Worm (Caenorhabditis elegans) whole organism, mixed stage, embryonic: ENCODE measurements around the gene nspe-3.

Source experiments
- ces-1 ChIP-seq: fragments of 150-350 bp; optimal IDR thresholded peaks from 2 replicates; lab custom pipeline; 2014; ENCODE audit warnings: missing biosample characterization, missing genetic modification reagents, missing genetic modification characterization
- drap-1 ChIP-seq: fragments of 200-800 bp; sonication (Bioruptor generic); optimal IDR thresholded peaks from 3 replicates; lab custom pipeline; 2018; ENCODE audit warnings: mild to moderate bottlenecking, missing genetic modification characterization, missing compliant biosample characterization
- elt-1 ChIP-seq: sonication (generic microtip); optimal IDR thresholded peaks from 2 replicates; lab custom pipeline; 2017; ENCODE audit warnings: missing genetic modification characterization, mild to moderate bottlenecking, missing compliant biosample characterization, antibody characterized with exemption, moderate library complexity, borderline replicate concordance; ENCODE audit not compliant: insufficient read depth
- elt-3 ChIP-seq: fragments of 150-350 bp; optimal IDR thresholded peaks from 2 replicates; lab custom pipeline; 2014; ENCODE audit warnings: missing biosample characterization, missing genetic modification characterization
- hlh-1 ChIP-seq: fragments of 150-350 bp; optimal IDR thresholded peaks from 2 replicates; lab custom pipeline; 2014; ENCODE audit warnings: missing biosample characterization, missing genetic modification reagents, missing genetic modification characterization
- lin-13 ChIP-seq: fragments of 150-350 bp; optimal IDR thresholded peaks from 2 replicates; lab custom pipeline; 2014; ENCODE audit warnings: missing biosample characterization, missing genetic modification characterization
- snpc-4 ChIP-seq: fragments of 150-350 bp; optimal IDR thresholded peaks from 2 replicates; lab custom pipeline; 2014; ENCODE audit warnings: missing biosample characterization, missing genetic modification characterization
- tbx-8 ChIP-seq: fragments of 200-800 bp; sonication (Bioruptor generic); optimal IDR thresholded peaks from 2 replicates; lab custom pipeline; 2018; ENCODE audit warnings: mild to moderate bottlenecking, missing genetic modification characterization, moderate library complexity, missing compliant biosample characterization
- unc-62 ChIP-seq: fragments of 150-350 bp; optimal IDR thresholded peaks from 2 replicates; lab custom pipeline; 2014; ENCODE audit warnings: missing biosample characterization, missing genetic modification reagents, missing genetic modification characterization

DNA sequence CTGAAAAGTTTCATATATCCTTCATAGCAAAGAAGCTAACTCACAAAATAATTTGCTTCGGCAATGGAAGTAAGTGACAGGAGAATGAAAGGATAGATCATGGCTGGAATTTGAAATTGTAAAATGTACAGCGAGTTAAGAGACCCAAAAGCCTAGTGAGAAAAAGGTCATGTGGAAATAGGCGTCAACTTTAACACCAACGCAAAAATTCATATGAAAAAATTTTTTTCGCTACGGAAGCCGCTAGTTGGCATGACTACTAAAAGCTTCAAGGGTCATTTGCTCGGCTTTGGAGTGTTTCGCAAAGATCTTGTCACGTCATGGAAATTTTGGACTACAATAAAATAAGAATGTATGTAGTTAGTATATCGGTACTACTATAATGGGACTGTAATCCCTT lies 47.2 kb upstream of the nspe-3 start, which contains the start of gene Y38E10A.1:
- no peak for TF ChIP-seq lin-13
- no peak for TF ChIP-seq elt-1
- no peak for TF ChIP-seq unc-62 (GFP tag; lab: Kevin White, UChicago)
- TF ChIP-seq elt-3 (tag; lab: Kevin White, UChicago): no peak
- TF ChIP-seq tbx-8: no peak
- TF ChIP-seq ces-1 (GFP tag; lab: Kevin White, UChicago): no peak
- TF ChIP-seq hlh-1: no peak
- no peak for TF ChIP-seq snpc-4 (tag; lab: Kevin White, UChicago)
- no peak for TF ChIP-seq drap-1
